Fruit fly (Drosophila melanogaster) whole organism, embryonic: ENCODE data around the gene CG5861.

Source experiments
- B-H2 ChIP-seq: fragments of 200-800 bp; sonication (Bioruptor generic); optimal IDR thresholded peaks from 2 replicates; lab custom pipeline; 2018; ENCODE audit warnings: missing biosample characterization, mild to moderate bottlenecking, missing genetic modification characterization
- CG10274 ChIP-seq: fragments of 200-800 bp; sonication (Bioruptor generic); optimal IDR thresholded peaks from 3 replicates; lab custom pipeline; 2017; ENCODE audit warnings: missing biosample characterization, mild to moderate bottlenecking, missing genetic modification characterization
- CG11093 ChIP-seq: fragments of 200-800 bp; sonication (Bioruptor generic); IDR thresholded peaks from 3 replicates; pipeline ENCODE4 v1.3.6; 2022; ENCODE audit warnings: missing biosample characterization, missing genetic modification characterization
- CG12391 ChIP-seq: fragments of 200-800 bp; sonication (Bioruptor generic); optimal IDR thresholded peaks from 3 replicates; lab custom pipeline; 2018; ENCODE audit warnings: missing biosample characterization, mild to moderate bottlenecking, missing genetic modification characterization, moderate library complexity
- CG13287 ChIP-seq: fragments of 200-800 bp; sonication (Bioruptor generic); IDR thresholded peaks from 2 replicates; pipeline ENCODE4 v1.3.6; 2022; ENCODE audit warnings: missing biosample characterization, missing genetic modification characterization; ENCODE audit not compliant: partially characterized antibody
- CG14965 ChIP-seq: fragments of 200-800 bp; sonication (Bioruptor generic); optimal IDR thresholded peaks from 2 replicates; lab custom pipeline; 2016; ENCODE audit warnings: missing biosample characterization, missing genetic modification characterization, borderline replicate concordance
- CG15696 ChIP-seq: fragments of 200-800 bp; sonication (Bioruptor generic); optimal IDR thresholded peaks from 2 replicates; lab custom pipeline; 2019; ENCODE audit warnings: missing biosample characterization, mild to moderate bottlenecking, missing genetic modification characterization, moderate library complexity
- CG17912 ChIP-seq: fragments of 200-800 bp; sonication (Bioruptor generic); optimal IDR thresholded peaks from 2 replicates; lab custom pipeline; 2018; ENCODE audit warnings: missing biosample characterization, mild to moderate bottlenecking, missing genetic modification characterization
- CG18599 ChIP-seq: fragments of 200-800 bp; sonication (Bioruptor generic); optimal IDR thresholded peaks from 3 replicates; lab custom pipeline; 2017; ENCODE audit warnings: missing biosample characterization, missing genetic modification characterization, mild to moderate bottlenecking, moderate library complexity, missing genetic modification reagents
- CG2889 ChIP-seq: fragments of 200-800 bp; sonication (Bioruptor generic); IDR thresholded peaks from 3 replicates; pipeline ENCODE4 v1.3.6; 2022; ENCODE audit warnings: missing biosample characterization, missing genetic modification characterization
- CG32767 ChIP-seq: fragments of 200-800 bp; sonication (Bioruptor generic); IDR thresholded peaks from 2 replicates; pipeline ENCODE4 v1.3.6; 2022; ENCODE audit warnings: missing biosample characterization, missing genetic modification characterization
- CG3726 ChIP-seq: fragments of 200-800 bp; sonication (Bioruptor generic); IDR thresholded peaks from 3 replicates; pipeline ENCODE4, ENCODE4 v1.3.6; 2022; ENCODE audit warnings: missing biosample characterization, missing genetic modification characterization
- CG4360 ChIP-seq: fragments of 200-800 bp; sonication (Bioruptor generic); IDR thresholded peaks from 2 replicates; pipeline ENCODE4 v1.3.6; 2022; ENCODE audit warnings: missing biosample characterization, missing genetic modification characterization
- CG4404 ChIP-seq: fragments of 200-800 bp; sonication (Bioruptor generic); IDR thresholded peaks from 2 replicates; pipeline ENCODE4 v1.3.6; 2022; ENCODE audit warnings: missing biosample characterization, missing genetic modification characterization
- CG4854 ChIP-seq: fragments of 200-800 bp; sonication (Bioruptor generic); optimal IDR thresholded peaks from 2 replicates; lab custom pipeline; 2016; ENCODE audit warnings: missing biosample characterization, missing genetic modification characterization, inconsistent platforms
- CG6765 ChIP-seq: fragments of 200-800 bp; sonication (Bioruptor generic); optimal IDR thresholded peaks from 3 replicates; lab custom pipeline; 2017; ENCODE audit warnings: missing biosample characterization, mild to moderate bottlenecking, missing genetic modification characterization
- CG8944 ChIP-seq: fragments of 200-800 bp; sonication (Bioruptor generic); optimal IDR thresholded peaks from 3 replicates; lab custom pipeline; 2016; ENCODE audit warnings: missing biosample characterization, missing genetic modification characterization
- CG9727 ChIP-seq: fragments of 200-800 bp; sonication (Bioruptor generic); optimal IDR thresholded peaks from 3 replicates; lab custom pipeline; 2017; ENCODE audit warnings: missing biosample characterization, mild to moderate bottlenecking, missing genetic modification characterization
- CG9817 ChIP-seq: fragments of 200-800 bp; sonication (Bioruptor generic); optimal IDR thresholded peaks from 2 replicates; lab custom pipeline; 2018; ENCODE audit warnings: missing biosample characterization, mild to moderate bottlenecking, missing genetic modification characterization, moderate library complexity
- CG9876 ChIP-seq: fragments of 200-800 bp; sonication (Bioruptor generic); optimal IDR thresholded peaks from 2 replicates; lab custom pipeline; 2016; ENCODE audit warnings: missing biosample characterization, missing genetic modification characterization
- Camta ChIP-seq: fragments of 200-800 bp; sonication (Bioruptor generic); optimal IDR thresholded peaks from 2 replicates; lab custom pipeline; 2016; ENCODE audit warnings: missing biosample characterization, missing genetic modification characterization
- D19B ChIP-seq: fragments of 200-800 bp; sonication (Bioruptor generic); optimal IDR thresholded peaks from 2 replicates; lab custom pipeline; 2017; ENCODE audit warnings: missing biosample characterization, mild to moderate bottlenecking, missing genetic modification characterization
- Dref ChIP-seq: fragments of 200-800 bp; sonication (Bioruptor generic); IDR thresholded peaks from 2 replicates; pipeline ENCODE4 v1.3.6; 2022; ENCODE audit warnings: missing biosample characterization, missing genetic modification characterization
- Drgx ChIP-seq: fragments of 200-800 bp; sonication (Bioruptor generic); IDR thresholded peaks from 2 replicates; pipeline ENCODE4 v1.3.6; 2022; ENCODE audit warnings: missing biosample characterization, missing genetic modification characterization
- E2f2 ChIP-seq: fragments of 200-800 bp; sonication (Bioruptor generic); IDR thresholded peaks from 2 replicates; pipeline ENCODE4 v1.3.6; 2022; ENCODE audit warnings: missing biosample characterization, missing genetic modification characterization
- H15 ChIP-seq: fragments of 200-800 bp; sonication (Bioruptor generic); IDR thresholded peaks from 3 replicates; pipeline ENCODE4 v1.3.6; 2022; ENCODE audit warnings: missing biosample characterization, missing genetic modification characterization
- HLH4C ChIP-seq: fragments of 200-800 bp; sonication (Bioruptor generic); IDR thresholded peaks from 3 replicates; pipeline ENCODE4 v1.3.6; 2022; ENCODE audit warnings: missing biosample characterization, missing genetic modification characterization; ENCODE audit not compliant: partially characterized antibody
- Hmx ChIP-seq: fragments of 200-800 bp; sonication (Bioruptor generic); optimal IDR thresholded peaks from 2 replicates; lab custom pipeline; 2016; ENCODE audit warnings: missing biosample characterization, missing genetic modification characterization
- Hsf ChIP-seq: fragments of 200-800 bp; sonication (Bioruptor generic); optimal IDR thresholded peaks from 3 replicates; lab custom pipeline; 2016; ENCODE audit warnings: missing biosample characterization, missing genetic modification characterization
- MBD-R2 ChIP-seq: fragments of 200-800 bp; sonication (Bioruptor generic); IDR thresholded peaks from 2 replicates; pipeline ENCODE4 v1.3.6; 2022; ENCODE audit warnings: missing biosample characterization, missing genetic modification characterization
- Mad ChIP-seq: fragments of 200-800 bp; sonication (Bioruptor generic); optimal IDR thresholded peaks from 2 replicates; lab custom pipeline; 2016; ENCODE audit warnings: missing biosample characterization, missing genetic modification characterization
- Oaz ChIP-seq: fragments of 200-800 bp; sonication (Bioruptor generic); IDR thresholded peaks from 2 replicates; pipeline ENCODE4 v1.3.6; 2022; ENCODE audit warnings: missing biosample characterization, missing genetic modification characterization
- TFAM ChIP-seq: fragments of 200-800 bp; sonication (Bioruptor generic); optimal IDR thresholded peaks from 2 replicates; lab custom pipeline; 2017; ENCODE audit warnings: missing biosample characterization, missing genetic modification characterization, inconsistent platforms
- Trl ChIP-seq, 3 experiments: fragments of >200 bp in 2 of 3; fragments of 200-800 bp in 1 of 3; sonication (Bioruptor generic) in 1 of 3; optimal IDR thresholded peaks; 2 replicates in 1 of 3; 3 replicates in 2 of 3; lab custom pipeline; 2016 to 2017; ENCODE audit warnings: missing biosample characterization in 1 of 3, missing genetic modification characterization in 1 of 3
- bab2 ChIP-seq: fragments of 200-800 bp; sonication (Bioruptor generic); optimal IDR thresholded peaks from 2 replicates; lab custom pipeline; 2016; ENCODE audit warnings: missing biosample characterization, missing genetic modification characterization
- bbx ChIP-seq: fragments of 200-800 bp; sonication (Bioruptor generic); IDR thresholded peaks from 2 replicates; pipeline ENCODE4 v1.3.6; 2022; ENCODE audit warnings: missing biosample characterization, missing genetic modification characterization; ENCODE audit not compliant: partially characterized antibody
- cato ChIP-seq: fragments of 200-800 bp; sonication (Bioruptor generic); optimal IDR thresholded peaks from 2 replicates; lab custom pipeline; 2016; ENCODE audit warnings: missing biosample characterization, missing genetic modification characterization, borderline replicate concordance
- crc ChIP-seq: fragments of 200-800 bp; sonication (Bioruptor generic); optimal IDR thresholded peaks from 2 replicates; lab custom pipeline; 2016; ENCODE audit warnings: missing biosample characterization, missing genetic modification characterization
- cwo ChIP-seq: fragments of 200-800 bp; sonication (Bioruptor generic); optimal IDR thresholded peaks from 3 replicates; lab custom pipeline; 2017; ENCODE audit warnings: missing biosample characterization, missing genetic modification characterization, mild to moderate bottlenecking, moderate library complexity, missing genetic modification reagents
- fd64A ChIP-seq: fragments of 200-800 bp; sonication (Bioruptor generic); optimal IDR thresholded peaks from 3 replicates; lab custom pipeline; 2018; ENCODE audit warnings: missing biosample characterization, mild to moderate bottlenecking, missing genetic modification characterization
- insv ChIP-seq, 2 experiments: fragments of 200-800 bp; sonication (Bioruptor generic); optimal IDR thresholded peaks; 3 replicates each; lab custom pipeline; 2016 to 2018; ENCODE audit warnings: missing biosample characterization in 2 of 2, missing genetic modification characterization in 2 of 2
- maf-S ChIP-seq: fragments of 200-800 bp; sonication (Bioruptor generic); optimal IDR thresholded peaks from 2 replicates; lab custom pipeline; 2016; ENCODE audit warnings: missing biosample characterization, missing genetic modification characterization
- mam ChIP-seq: fragments of 200-800 bp; sonication (Bioruptor generic); optimal IDR thresholded peaks from 3 replicates; lab custom pipeline; 2016; ENCODE audit warnings: missing biosample characterization, missing genetic modification characterization
- mirr ChIP-seq: fragments of 200-800 bp; sonication (Bioruptor generic); optimal IDR thresholded peaks from 3 replicates; lab custom pipeline; 2018; ENCODE audit warnings: missing biosample characterization, mild to moderate bottlenecking, missing genetic modification characterization
- nmo ChIP-seq: fragments of 200-800 bp; sonication (Bioruptor generic); optimal IDR thresholded peaks from 2 replicates; lab custom pipeline; 2018; ENCODE audit warnings: missing biosample characterization, mild to moderate bottlenecking, missing genetic modification characterization, moderate library complexity
- onecut ChIP-seq: fragments of 200-800 bp; sonication (Bioruptor generic); IDR thresholded peaks from 2 replicates; pipeline ENCODE4 v1.3.6; 2022; ENCODE audit warnings: missing biosample characterization, missing genetic modification characterization
- otp ChIP-seq: fragments of 200-800 bp; sonication (Bioruptor generic); IDR thresholded peaks from 3 replicates; pipeline ENCODE4, ENCODE4 v1.3.6; 2022; ENCODE audit warnings: missing biosample characterization, missing genetic modification characterization
- p53 ChIP-seq: fragments of 200-800 bp; sonication (Bioruptor generic); optimal IDR thresholded peaks from 2 replicates; lab custom pipeline; 2016; ENCODE audit warnings: missing biosample characterization, missing genetic modification characterization
- pum ChIP-seq: fragments of 200-800 bp; sonication (Bioruptor generic); optimal IDR thresholded peaks from 2 replicates; lab custom pipeline; 2016; ENCODE audit warnings: missing biosample characterization, missing genetic modification characterization
- pzg ChIP-seq: fragments of 200-800 bp; sonication (Bioruptor generic); optimal IDR thresholded peaks from 3 replicates; lab custom pipeline; 2018; ENCODE audit warnings: missing biosample characterization, mild to moderate bottlenecking, missing genetic modification characterization, moderate library complexity
- tgo ChIP-seq: fragments of 200-800 bp; sonication (Bioruptor generic); IDR thresholded peaks from 3 replicates; pipeline ENCODE4 v1.3.6; 2022; ENCODE audit warnings: missing biosample characterization, missing genetic modification characterization

The CG5861 gene

dm6 chr2L:16302773-16303279 is 4.3 kb downstream of the CG5861 start, which contains the start of gene GMF:
GMF (minus strand) TSS chr2L:16302954.
- TF ChIP-seq cato (GFP tag; lab: Kevin White, UChicago) (peak; percentile 11), crc (GFP tag; lab: Kevin White, UChicago) (no peak), CG4360 (no peak), fd64A (GFP tag; lab: Kevin White, UChicago) (no peak), CG15696 (tag; lab: Kevin White, UChicago) (peak; percentile 46), CG9876 (GFP tag; lab: Kevin White, UChicago) (no peak), tgo (GFP tag; lab: Robert Waterston, UW) (no peak), B-H2 (GFP tag; lab: Kevin White, UChicago) (peak; percentile 62), pum (GFP tag; lab: Kevin White, UChicago) (no peak), onecut (no peak), CG11093 (no peak), Drgx (no peak), pzg (peak; percentile 60), p53 (GFP tag; lab: Kevin White, UChicago) (no peak), D19B (GFP tag; lab: Kevin White, UChicago) (peak; percentile 73), CG4854 (GFP tag; lab: Kevin White, UChicago) (no peak), CG14965 (GFP tag; lab: Kevin White, UChicago) (no peak), CG18599 (GFP tag; lab: Kevin White, UChicago) (no peak), CG8944 (no peak), bab2 (no peak), otp (GFP tag; lab: Robert Waterston, UW) (no peak), CG12391 (tag; lab: Kevin White, UChicago) (peak; percentile 78), CG17912 (GFP tag; lab: Kevin White, UChicago) (no peak), CG9817 (tag; lab: Kevin White, UChicago) (peak; percentile 35), CG3726 (GFP tag; lab: Robert Waterston, UW) (no peak), CG2889 (GFP tag; lab: Robert Waterston, UW) (no peak), cwo (GFP tag; lab: Kevin White, UChicago) (no peak), Oaz (GFP tag; lab: Robert Waterston, UW) (no peak), CG10274 (GFP tag; lab: Kevin White, UChicago) (no peak), H15 (GFP tag; lab: Robert Waterston, UW) (no peak), CG4404 (GFP tag; lab: Robert Waterston, UW) (no peak), Hmx (GFP tag; lab: Kevin White, UChicago) (peak; percentile 25), CG32767 (GFP tag; lab: Robert Waterston, UW) (no peak), Mad (GFP tag; lab: Kevin White, UChicago) (no peak), CG9727 (GFP tag; lab: Kevin White, UChicago) (peak; percentile 50), maf-S (GFP tag; lab: Kevin White, UChicago) (no peak), bbx (no peak; the same call in 1 of the 2 replicates), Dref (GFP tag; lab: Robert Waterston, UW) (no peak), mirr (GFP tag; lab: Kevin White, UChicago) (no peak), HLH4C (GFP tag; lab: Robert Waterston, UW) (no peak), TFAM (GFP tag; lab: Kevin White, UChicago) (no peak), E2f2 (GFP tag; lab: Robert Waterston, UW) (peak; percentile 38; the same call in 1 of the 2 replicates), Hsf (GFP tag; lab: Kevin White, UChicago) (peak; percentile 25), mam (GFP tag; lab: Kevin White, UChicago) (no peak), MBD-R2 (peak; percentile 65), Trl (optimal IDR thresholded peaks at IDR 0.05; lab: Kevin White, UChicago) (no peak), Trl (GFP tag; optimal IDR thresholded peaks at IDR 0.05; lab: Kevin White, UChicago) (no peak), nmo (GFP tag; lab: Kevin White, UChicago) (peak; percentile 75), CG6765 (GFP tag; lab: Kevin White, UChicago) (no peak), insv (GFP tag; optimal IDR thresholded peaks at IDR 0.05; lab: Kevin White, UChicago) (no peak), CG13287 (0 out of 2 replicates have a peak, but pooled peaks have one; percentile 25), Camta (GFP tag; lab: Kevin White, UChicago) (no peak)
